Fruit fly (Drosophila melanogaster) whole organism, embryonic: ENCODE measurements around the gene CG15894.

Source experiments
- CG1024 ChIP-seq: fragments of 200-800 bp; sonication (Bioruptor generic); IDR thresholded peaks from 2 replicates; pipeline ENCODE4 v1.3.6; 2022; ENCODE audit warnings: missing biosample characterization, missing genetic modification characterization
- CG10462 ChIP-seq: fragments of 200-800 bp; sonication (Bioruptor generic); optimal IDR thresholded peaks from 2 replicates; lab custom pipeline; 2016; ENCODE audit warnings: missing biosample characterization, missing genetic modification characterization
- CG10979 ChIP-seq: fragments of 200-800 bp; sonication (Bioruptor generic); optimal IDR thresholded peaks from 2 replicates; lab custom pipeline; 2018; ENCODE audit warnings: missing biosample characterization, mild to moderate bottlenecking, missing genetic modification characterization, moderate library complexity
- CG12744 ChIP-seq: fragments of 200-800 bp; sonication (Bioruptor generic); optimal IDR thresholded peaks from 2 replicates; lab custom pipeline; 2016; ENCODE audit warnings: missing biosample characterization, missing genetic modification characterization
- CG16813 ChIP-seq: fragments of 200-800 bp; sonication (Bioruptor generic); IDR thresholded peaks from 3 replicates; pipeline ENCODE4 v1.3.6; 2022; ENCODE audit warnings: missing biosample characterization, missing genetic modification characterization; ENCODE audit not compliant: partially characterized antibody
- CG17612 ChIP-seq: fragments of 200-800 bp; sonication (Bioruptor generic); IDR thresholded peaks from 2 replicates; pipeline ENCODE4 v1.3.6; 2022; ENCODE audit warnings: missing biosample characterization, missing genetic modification characterization
- CG18011 ChIP-seq: fragments of 200-800 bp; sonication (Bioruptor generic); optimal IDR thresholded peaks from 2 replicates; lab custom pipeline; 2017; ENCODE audit warnings: missing biosample characterization, missing genetic modification characterization, mild to moderate bottlenecking, moderate library complexity, missing genotype
- CG2875 ChIP-seq: fragments of 200-800 bp; sonication (Bioruptor generic); optimal IDR thresholded peaks from 2 replicates; lab custom pipeline; 2017; ENCODE audit warnings: missing biosample characterization, mild to moderate bottlenecking, missing genetic modification characterization, missing genetic modification reagents
- CG30020 ChIP-seq: fragments of 200-800 bp; optimal IDR thresholded peaks from 2 replicates; lab custom pipeline; 2019; ENCODE audit warnings: missing biosample characterization, mild to moderate bottlenecking, missing genetic modification characterization, moderate library complexity
- CG3163 ChIP-seq: fragments of 200-800 bp; sonication (Bioruptor generic); optimal IDR thresholded peaks from 3 replicates; lab custom pipeline; 2016; ENCODE audit warnings: missing biosample characterization, missing genetic modification characterization
- CG3847 ChIP-seq: fragments of 200-800 bp; sonication (Bioruptor generic); IDR thresholded peaks from 2 replicates; pipeline ENCODE4 v1.3.6; 2022; ENCODE audit warnings: missing biosample characterization, missing genetic modification characterization
- CG4360 ChIP-seq: fragments of 200-800 bp; sonication (Bioruptor generic); IDR thresholded peaks from 2 replicates; pipeline ENCODE4 v1.3.6; 2022; ENCODE audit warnings: missing biosample characterization, missing genetic modification characterization
- CG4820 ChIP-seq: fragments of 200-800 bp; sonication (Bioruptor generic); optimal IDR thresholded peaks from 3 replicates; lab custom pipeline; 2016; ENCODE audit warnings: missing biosample characterization, missing genetic modification characterization
- CG6689 ChIP-seq: fragments of 200-800 bp; sonication (Bioruptor generic); IDR thresholded peaks from 2 replicates; pipeline ENCODE4 v1.3.6; 2022; ENCODE audit warnings: missing biosample characterization, missing genetic modification characterization
- CG8944 ChIP-seq: fragments of 200-800 bp; sonication (Bioruptor generic); optimal IDR thresholded peaks from 3 replicates; lab custom pipeline; 2016; ENCODE audit warnings: missing biosample characterization, missing genetic modification characterization
- CHES-1-like ChIP-seq: fragments of 200-800 bp; sonication (Bioruptor generic); optimal IDR thresholded peaks from 2 replicates; lab custom pipeline; 2016; ENCODE audit warnings: missing biosample characterization, missing genetic modification characterization
- Chrac-16 ChIP-seq: fragments of 200-800 bp; sonication (Bioruptor generic); optimal IDR thresholded peaks from 3 replicates; lab custom pipeline; 2016; ENCODE audit warnings: missing biosample characterization, missing genetic modification characterization
- D ChIP-seq, 2 experiments: fragments of 200-800 bp in 1 of 2; fragments of >200 bp in 1 of 2; sonication (Bioruptor generic) in 1 of 2; optimal IDR thresholded peaks; 2 replicates in 1 of 2; 3 replicates in 1 of 2; lab custom pipeline; 2017; ENCODE audit warnings: mild to moderate bottlenecking in 1 of 2, missing biosample characterization in 1 of 2, missing genetic modification characterization in 1 of 2, missing genetic modification reagents in 1 of 2
- Dad ChIP-seq: fragments of 200-800 bp; sonication (Bioruptor generic); optimal IDR thresholded peaks from 3 replicates; lab custom pipeline; 2016; ENCODE audit warnings: missing biosample characterization, missing genetic modification characterization
- E2f2 ChIP-seq: fragments of 200-800 bp; sonication (Bioruptor generic); IDR thresholded peaks from 2 replicates; pipeline ENCODE4 v1.3.6; 2022; ENCODE audit warnings: missing biosample characterization, missing genetic modification characterization
- Elba2 ChIP-seq: fragments of 200-800 bp; sonication (Bioruptor generic); optimal IDR thresholded peaks from 3 replicates; lab custom pipeline; 2016; ENCODE audit warnings: missing biosample characterization, missing genetic modification characterization
- HHEX ChIP-seq: fragments of 200-800 bp; sonication (Bioruptor generic); optimal IDR thresholded peaks from 3 replicates; lab custom pipeline; 2017; ENCODE audit warnings: missing biosample characterization, mild to moderate bottlenecking, missing genetic modification characterization, missing genetic modification reagents
- Jarid2 ChIP-seq: fragments of 200-800 bp; sonication (Bioruptor generic); optimal IDR thresholded peaks from 3 replicates; lab custom pipeline; 2017; ENCODE audit warnings: mild to moderate bottlenecking, missing biosample characterization, missing genetic modification reagents, missing genetic modification characterization
- Mes4 ChIP-seq: fragments of 200-800 bp; sonication (Bioruptor generic); optimal IDR thresholded peaks from 2 replicates; lab custom pipeline; 2016; ENCODE audit warnings: missing biosample characterization, missing genetic modification characterization
- Myb ChIP-seq: fragments of 200-800 bp; sonication (Bioruptor generic); optimal IDR thresholded peaks from 2 replicates; lab custom pipeline; 2016; ENCODE audit warnings: missing biosample characterization, missing genetic modification characterization
- Poxn ChIP-seq: fragments of 200-800 bp; sonication (Bioruptor generic); IDR thresholded peaks from 2 replicates; pipeline ENCODE4 v1.3.6; 2022; ENCODE audit warnings: missing biosample characterization, missing genetic modification characterization
- Ravus ChIP-seq: fragments of 200-800 bp; sonication (Bioruptor generic); IDR thresholded peaks from 2 replicates; pipeline ENCODE4 v1.3.6; 2022; ENCODE audit warnings: missing biosample characterization, missing genetic modification characterization
- Spps ChIP-seq: fragments of 200-800 bp; sonication (Bioruptor generic); optimal IDR thresholded peaks from 2 replicates; lab custom pipeline; 2018; ENCODE audit warnings: missing biosample characterization, mild to moderate bottlenecking, missing genetic modification characterization
- Ssrp ChIP-seq: fragments of 200-800 bp; sonication (Bioruptor generic); optimal IDR thresholded peaks from 2 replicates; lab custom pipeline; 2018; ENCODE audit warnings: missing biosample characterization, mild to moderate bottlenecking, missing genetic modification characterization, moderate library complexity
- Stat92E ChIP-seq, 3 experiments: fragments of >200 bp in 2 of 3; fragments of 200-800 bp in 1 of 3; sonication (Bioruptor generic) in 1 of 3; optimal IDR thresholded peaks; 2 replicates each; lab custom pipeline; 2017 to 2019; ENCODE audit warnings: missing biosample characterization in 3 of 3, missing genetic modification characterization in 3 of 3, mild to moderate bottlenecking in 1 of 3, moderate library complexity in 1 of 3
- Taf1 ChIP-seq: fragments of 200-800 bp; sonication (Bioruptor generic); IDR thresholded peaks from 2 replicates; pipeline ENCODE4 v1.3.6; 2022; ENCODE audit warnings: missing biosample characterization, missing genetic modification characterization
- ash1 ChIP-seq: fragments of 200-800 bp; sonication (Bioruptor generic); optimal IDR thresholded peaks from 2 replicates; lab custom pipeline; 2018; ENCODE audit warnings: missing biosample characterization, mild to moderate bottlenecking, missing genetic modification characterization
- cg ChIP-seq: fragments of 200-800 bp; sonication (Bioruptor generic); optimal IDR thresholded peaks from 3 replicates; lab custom pipeline; 2019; ENCODE audit warnings: missing biosample characterization, mild to moderate bottlenecking, missing genetic modification characterization, moderate library complexity
- fd96Cb ChIP-seq: fragments of 200-800 bp; sonication (Bioruptor generic); optimal IDR thresholded peaks from 2 replicates; lab custom pipeline; 2018; ENCODE audit warnings: missing biosample characterization, mild to moderate bottlenecking, missing genetic modification characterization, moderate library complexity
- fru ChIP-seq: fragments of >200 bp; optimal IDR thresholded peaks from 2 replicates; lab custom pipeline; 2017
- ftz-f1 ChIP-seq: fragments of 200-800 bp; sonication (Bioruptor generic); optimal IDR thresholded peaks from 2 replicates; lab custom pipeline; 2016; ENCODE audit warnings: missing biosample characterization, missing genetic modification characterization
- gfzf ChIP-seq: fragments of 200-800 bp; sonication (Bioruptor generic); optimal IDR thresholded peaks from 2 replicates; lab custom pipeline; 2016; ENCODE audit warnings: missing biosample characterization, mild to moderate bottlenecking, missing genetic modification characterization, moderate library complexity
- grn ChIP-seq: fragments of 200-800 bp; sonication (Bioruptor generic); optimal IDR thresholded peaks from 3 replicates; lab custom pipeline; 2017; ENCODE audit warnings: missing biosample characterization, missing genetic modification characterization
- luna ChIP-seq: fragments of 200-800 bp; sonication (Bioruptor generic); optimal IDR thresholded peaks from 2 replicates; lab custom pipeline; 2016; ENCODE audit warnings: missing biosample characterization, missing genetic modification characterization
- onecut ChIP-seq: fragments of 200-800 bp; sonication (Bioruptor generic); IDR thresholded peaks from 2 replicates; pipeline ENCODE4 v1.3.6; 2022; ENCODE audit warnings: missing biosample characterization, missing genetic modification characterization
- phol ChIP-seq: fragments of 200-800 bp; sonication (Bioruptor generic); optimal IDR thresholded peaks from 3 replicates; lab custom pipeline; 2018; ENCODE audit warnings: missing biosample characterization, mild to moderate bottlenecking, missing genetic modification characterization, moderate library complexity
- psq ChIP-seq: fragments of 200-800 bp; sonication (Bioruptor generic); optimal IDR thresholded peaks from 2 replicates; lab custom pipeline; 2017; ENCODE audit warnings: missing biosample characterization, missing genetic modification characterization
- rib ChIP-seq: fragments of 200-800 bp; sonication (Bioruptor generic); IDR thresholded peaks from 2 replicates; pipeline ENCODE4 v1.3.6; 2022; ENCODE audit warnings: missing biosample characterization, missing genetic modification characterization
- shn ChIP-seq: fragments of 200-800 bp; sonication (Bioruptor generic); optimal IDR thresholded peaks from 3 replicates; lab custom pipeline; 2016; ENCODE audit warnings: missing biosample characterization, missing genetic modification characterization
- slp2 ChIP-seq: fragments of 200-800 bp; sonication (Bioruptor generic); optimal IDR thresholded peaks from 2 replicates; lab custom pipeline; 2016; ENCODE audit warnings: missing biosample characterization, missing genetic modification characterization
- stc ChIP-seq: fragments of 200-800 bp; sonication (Bioruptor generic); IDR thresholded peaks from 2 replicates; pipeline ENCODE4 v1.3.6; 2022; ENCODE audit warnings: missing biosample characterization, missing genetic modification characterization
- yki ChIP-seq: fragments of >200 bp; optimal IDR thresholded peaks from 3 replicates; lab custom pipeline; 2018
- zfh1 ChIP-seq: fragments of 200-800 bp; sonication (Bioruptor generic); IDR thresholded peaks from 3 replicates; pipeline ENCODE4 v1.3.6; 2022; ENCODE audit warnings: missing biosample characterization, missing genetic modification characterization

The CG15894 gene

dm6 chrX:6352769-6353612 is 44.0 kb downstream of the CG15894 start (continued):
- TF ChIP-seq grn (GFP tag; lab: Kevin White, UChicago) (no peak), cg (GFP tag; lab: Kevin White, UChicago) (peak; percentile 54), CG3163 (GFP tag; lab: Kevin White, UChicago) (peak; percentile 33)

dm6 chrX:6353613-6353986 is 44.6 kb downstream of the CG15894 start:
- TF ChIP-seq Myb (no peak), CG10979 (tag; lab: Kevin White, UChicago) (peak; percentile 91), luna (no peak), Elba2 (GFP tag; lab: Kevin White, UChicago) (peak; percentile 15), CG10462 (peak; percentile 69), CG3847 (GFP tag; lab: Robert Waterston, UW) (peak; percentile 95), fru (lab: Kevin White, UChicago) (no peak), phol (tag; lab: Kevin White, UChicago) (peak; percentile 92), slp2 (no peak), E2f2 (GFP tag; lab: Robert Waterston, UW) (peak; percentile 61; the same call in 1 of the 2 replicates), Jarid2 (GFP tag; lab: Kevin White, UChicago) (peak; percentile 65), CHES-1-like (GFP tag; lab: Kevin White, UChicago) (no peak), Poxn (GFP tag; lab: Robert Waterston, UW) (peak; percentile 48; the same call in 1 of the 2 replicates), Mes4 (GFP tag; lab: Kevin White, UChicago) (no peak), psq (GFP tag; lab: Kevin White, UChicago) (peak; percentile 48), CG4820 (GFP tag; lab: Kevin White, UChicago) (peak; percentile 77), CG6689 (GFP tag; lab: Robert Waterston, UW) (peak; percentile 88), rib (peak; percentile 64; the same call in 1 of the 2 replicates), CG2875 (GFP tag; lab: Kevin White, UChicago) (peak; percentile 74), CG12744 (GFP tag; lab: Kevin White, UChicago) (no peak), D (optimal IDR thresholded peaks at IDR 0.05; lab: Kevin White, UChicago) (no peak), D (GFP tag; optimal IDR thresholded peaks at IDR 0.05; lab: Kevin White, UChicago) (peak; percentile 84), CG4360 (GFP tag; lab: Robert Waterston, UW) (peak; percentile 17; the same call in 1 of the 2 replicates), CG8944 (GFP tag; lab: Kevin White, UChicago) (no peak), yki (lab: Kevin White, UChicago) (no peak), CG16813 (GFP tag; lab: Robert Waterston, UW) (no peak), onecut (GFP tag; lab: Robert Waterston, UW) (peak; percentile 48; the same call in 1 of the 2 replicates), CG1024 (GFP tag; lab: Robert Waterston, UW) (peak; percentile 61; the same call in 1 of the 2 replicates), ash1 (no peak), zfh1 (GFP tag; lab: Robert Waterston, UW) (peak; percentile 75), Chrac-16 (GFP tag; lab: Kevin White, UChicago) (peak; percentile 77), Spps (peak; percentile 77), CG30020 (tag; lab: Kevin White, UChicago) (peak; percentile 65), CG17612 (GFP tag; lab: Robert Waterston, UW) (peak; percentile 60; the same call in 1 of the 2 replicates), shn (GFP tag; lab: Kevin White, UChicago) (no peak), fd96Cb (tag; lab: Kevin White, UChicago) (peak; percentile 90), CG18011 (GFP tag; lab: Kevin White, UChicago) (no peak), Ssrp (tag; lab: Kevin White, UChicago) (peak; percentile 89), stc (peak; percentile 87), Taf1 (peak; percentile 60), ftz-f1 (GFP tag; lab: Kevin White, UChicago) (no peak), HHEX (GFP tag; lab: Kevin White, UChicago) (peak; percentile 85), Ravus (peak; percentile 28), gfzf (GFP tag; lab: Kevin White, UChicago) (no peak), Dad (peak; percentile 2), Stat92E (GFP tag; optimal IDR thresholded peaks at IDR 0.05; lab: Kevin White, UChicago) (no peak)
